Worm (Caenorhabditis elegans): ENCODE measurements around the gene rps-28.

rps-28 gene

DNA sequence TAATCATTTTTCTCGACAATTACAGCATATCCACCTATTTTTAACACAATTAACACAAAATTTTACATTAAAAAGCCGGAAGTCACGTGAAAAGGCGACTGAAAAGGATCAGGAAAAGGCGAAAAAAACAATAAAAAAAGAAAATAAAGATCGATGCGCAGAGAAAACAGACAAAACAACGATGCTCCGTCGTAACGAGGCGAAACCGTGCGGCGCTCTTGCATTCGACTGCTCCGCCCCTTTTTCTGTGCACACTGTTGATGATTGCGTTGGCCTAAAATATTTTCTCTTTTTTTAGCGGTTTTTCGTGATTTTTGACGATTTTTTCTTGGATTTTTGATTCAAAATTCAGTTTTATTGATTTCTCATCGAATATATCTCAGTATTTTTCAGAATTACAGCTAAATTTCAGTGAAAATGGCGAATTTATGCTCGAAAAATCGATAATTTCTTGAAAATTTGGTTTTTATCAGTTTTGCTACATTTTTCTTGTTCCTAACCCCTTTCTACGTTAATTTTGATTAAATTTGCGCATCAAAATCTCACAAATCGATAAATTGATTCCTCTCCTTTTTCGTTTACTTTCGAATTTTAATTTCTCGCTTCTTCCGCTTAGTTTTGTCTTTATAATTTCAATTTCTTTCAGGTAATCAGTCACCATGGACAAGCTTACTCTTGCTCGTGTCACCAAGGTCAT, at the start of gene rps-28:
Gene rps-28 (plus strand): TSS at position 647 of the 697 bp plus-strand sequence.
- TF ChIP-seq cebp-1 (GFP tag; IDR thresholded peaks at IDR 0.05) (peak; percentile 56; the same call in 1 of the 2 replicates), cebp-1 (tag; optimal IDR thresholded peaks at IDR 0.05) (peak; percentile 91), madf-10 (tag; optimal IDR thresholded peaks at IDR 0.05) (peak; percentile 90), T26A5.8 (tag; optimal IDR thresholded peaks at IDR 0.05) (no peak), B0336.3 (GFP tag; IDR thresholded peaks at IDR 0.05) (peak; percentile 92), madf-6 (GFP tag; IDR thresholded peaks at IDR 0.05) (peak; percentile 91), hlh-12 (tag; optimal IDR thresholded peaks at IDR 0.05) (no peak), F22D6.2 (tag; optimal IDR thresholded peaks at IDR 0.05) (peak; percentile 57), rcor-1 (GFP tag; IDR thresholded peaks at IDR 0.05) (peak; percentile 95), F10E7.11 (tag; optimal IDR thresholded peaks at IDR 0.05) (no peak), ceh-40 (GFP tag; IDR thresholded peaks at IDR 0.05) (no peak), him-1 (tag; optimal IDR thresholded peaks at IDR 0.05) (peak; percentile 23), repo-1 (tag; optimal IDR thresholded peaks at IDR 0.05) (peak; percentile 67), F37B4.10 (GFP tag; IDR thresholded peaks at IDR 0.05) (0 out of 2 replicates have a peak, but pooled peaks have one; percentile 67), snpc-4 (GFP tag; optimal IDR thresholded peaks at IDR 0.05) (peak; percentile 67), snpc-4 (tag; optimal IDR thresholded peaks at IDR 0.05) (peak; percentile 80 to 86 (median 82)), ztf-26 (tag; optimal IDR thresholded peaks at IDR 0.05) (peak; percentile 92), efl-1 (GFP tag; optimal IDR thresholded peaks at IDR 0.05) (peak; percentile 76), C06A6.2 (GFP tag; conservative IDR thresholded peaks at IDR 0.05) (peak; percentile 97), tbx-9 (tag; optimal IDR thresholded peaks at IDR 0.05; ENCODE audit: borderline replicate concordance) (no peak), nfyb-1 (GFP tag; IDR thresholded peaks at IDR 0.05) (peak; percentile 95), F57A8.1 (GFP tag; optimal IDR thresholded peaks at IDR 0.05) (no peak), C17E4.6 (GFP tag; IDR thresholded peaks at IDR 0.05) (peak; percentile 31; the same call in 1 of the 2 replicates), ztf-25 (GFP tag; IDR thresholded peaks at IDR 0.05) (peak; percentile 91), hrde-1 (tag; optimal IDR thresholded peaks at IDR 0.05; ENCODE audit: borderline replicate concordance) (peak; percentile 16), pbrm-1 (GFP tag; IDR thresholded peaks at IDR 0.05) (peak; percentile 95), unc-62 (GFP tag; optimal IDR thresholded peaks at IDR 0.05) (no peak), F52B5.7 (tag; optimal IDR thresholded peaks at IDR 0.05) (peak; percentile 17), ceh-91 (GFP tag; IDR thresholded peaks at IDR 0.05) (peak; percentile 90), attf-6 (GFP tag; IDR thresholded peaks at IDR 0.05) (peak; percentile 76), ZK185.1 (tag; optimal IDR thresholded peaks at IDR 0.05; ENCODE audit: poor library complexity, severe bottlenecking) (peak; percentile 90), aptf-3 (GFP tag; IDR thresholded peaks at IDR 0.05) (no peak), mxl-1 (tag; optimal IDR thresholded peaks at IDR 0.05) (no peak), ccch-3 (GFP tag; optimal IDR thresholded peaks at IDR 0.05) (no peak), gei-17 (GFP tag; optimal IDR thresholded peaks at IDR 0.05) (peak; percentile 47), sea-2 (GFP tag; IDR thresholded peaks at IDR 0.05) (no peak), nhr-80 (tag; optimal IDR thresholded peaks at IDR 0.05) (peak; percentile 95), lin-26 (GFP tag; IDR thresholded peaks at IDR 0.05) (peak; percentile 80; the same call in 1 of the 2 replicates), F49E8.2 (tag; optimal IDR thresholded peaks at IDR 0.05; ENCODE audit: insufficient read depth) (peak; percentile 97), K11D2.4 (GFP tag; IDR thresholded peaks at IDR 0.05) (peak; percentile 92), lir-1 (GFP tag; conservative IDR thresholded peaks at IDR 0.05) (peak; percentile 88), dpl-1 (GFP tag; optimal IDR thresholded peaks at IDR 0.05) (peak; percentile 77), unc-130 (GFP tag; optimal IDR thresholded peaks at IDR 0.05) (peak; percentile 81), mes-4 (tag; optimal IDR thresholded peaks at IDR 0.05) (no peak), snpc-1.1 (tag; optimal IDR thresholded peaks at IDR 0.05; ENCODE audit: insufficient read depth) (peak; percentile 55), madf-8 (GFP tag; conservative IDR thresholded peaks at IDR 0.05) (peak; percentile 44), nhr-179 (tag; optimal IDR thresholded peaks at IDR 0.05) (no peak), ets-4 (GFP tag; optimal IDR thresholded peaks at IDR 0.05) (peak; percentile 23), dpff-1 (tag; optimal IDR thresholded peaks at IDR 0.05) (no peak)

Measured in whole organism, young adult.